Worm (Caenorhabditis elegans) whole organism, L1 larva: ENCODE measurements around the gene ttr-42.

Source experiments
- C16A3.4 ChIP-seq: fragments of 150-350 bp; optimal IDR thresholded peaks from 2 replicates; lab custom pipeline; 2014; ENCODE audit warnings: missing biosample characterization, missing genetic modification characterization
- aha-1 ChIP-seq: fragments of 150-350 bp; optimal IDR thresholded peaks from 2 replicates; lab custom pipeline; 2014; ENCODE audit warnings: missing biosample characterization, missing genetic modification characterization
- alr-1 ChIP-seq: fragments of 200-800 bp; sonication (Bioruptor generic); optimal IDR thresholded peaks from 2 replicates; lab custom pipeline; 2018; ENCODE audit warnings: borderline replicate concordance, mild to moderate bottlenecking, missing genetic modification characterization, missing compliant biosample characterization
- aly-2 ChIP-seq: fragments of 150-350 bp; optimal IDR thresholded peaks from 2 replicates; lab custom pipeline; 2014; ENCODE audit warnings: missing biosample characterization, missing genetic modification characterization
- ama-1 ChIP-seq: fragments of 150-350 bp; optimal IDR thresholded peaks from 2 replicates; lab custom pipeline; 2014
- blmp-1 ChIP-seq: fragments of 150-350 bp; optimal IDR thresholded peaks from 2 replicates; lab custom pipeline; 2014; ENCODE audit warnings: missing biosample characterization, missing genetic modification characterization
- ceh-8 ChIP-seq: fragments of 200-800 bp; sonication (Bioruptor generic); optimal IDR thresholded peaks from 2 replicates; lab custom pipeline; 2018; ENCODE audit warnings: mild to moderate bottlenecking, missing genetic modification characterization, moderate library complexity, missing compliant biosample characterization
- ceh-82 ChIP-seq, 3 experiments: fragments of 150-350 bp in 1 of 3; sonication (generic microtip) in 2 of 3; optimal IDR thresholded peaks; 2 replicates each; lab custom pipeline; 2014 to 2017; ENCODE audit warnings: missing biosample characterization in 3 of 3, missing genetic modification characterization in 3 of 3
- ceh-88 ChIP-seq: fragments of 200-800 bp; sonication (Bioruptor generic); IDR thresholded peaks from 2 replicates; pipeline ENCODE4 v1.3.6; 2022; ENCODE audit warnings: missing genetic modification characterization, missing compliant biosample characterization
- ceh-90 ChIP-seq: sonication (generic microtip); optimal IDR thresholded peaks from 2 replicates; lab custom pipeline; 2016; ENCODE audit warnings: missing genetic modification characterization, missing compliant biosample characterization
- ces-1 ChIP-seq: fragments of 150-350 bp; optimal IDR thresholded peaks from 2 replicates; lab custom pipeline; 2014; ENCODE audit warnings: missing biosample characterization, missing genetic modification reagents, missing genetic modification characterization
- dpl-1 ChIP-seq, 3 experiments: fragments of 150-350 bp in 2 of 3; sonication (generic microtip) in 1 of 3; optimal IDR thresholded peaks; 2 replicates each; lab custom pipeline; 2014 to 2017; ENCODE audit warnings: missing biosample characterization in 3 of 3, missing genetic modification characterization in 3 of 3, missing genetic modification reagents in 3 of 3
- dsc-1 ChIP-seq: sonication (generic microtip); optimal IDR thresholded peaks from 2 replicates; lab custom pipeline; 2016; ENCODE audit warnings: mild to moderate bottlenecking, missing genetic modification characterization, missing compliant biosample characterization
- efl-1 ChIP-seq, 4 experiments: fragments of 150-350 bp; optimal IDR thresholded peaks in 3 of 4; peaks in 1 of 4; 1 replicate in 1 of 4; 2 replicates in 3 of 4; lab custom pipeline; 2014; ENCODE audit warnings: missing biosample characterization in 2 of 4, missing genetic modification characterization in 2 of 4, missing genetic modification reagents in 2 of 4
- egl-13 ChIP-seq: sonication (generic microtip); optimal IDR thresholded peaks from 2 replicates; lab custom pipeline; 2016; ENCODE audit warnings: missing genotype, missing genetic modification reagents, missing genetic modification characterization, missing compliant biosample characterization
- egl-27 ChIP-seq, 2 experiments: fragments of 150-350 bp in 1 of 2; sonication (generic microtip); optimal IDR thresholded peaks; 3 replicates each; lab custom pipeline; 2017 to 2018; ENCODE audit warnings: missing biosample characterization in 2 of 2, missing genetic modification characterization in 2 of 2, missing genetic modification reagents in 2 of 2
- elt-2 ChIP-seq: sonication (generic microtip); optimal IDR thresholded peaks from 2 replicates; lab custom pipeline; 2016; ENCODE audit warnings: missing genetic modification characterization, mild to moderate bottlenecking, inconsistent platforms, missing compliant biosample characterization, missing genetic modification reagents
- fkh-4 ChIP-seq: sonication (generic microtip); optimal IDR thresholded peaks from 2 replicates; lab custom pipeline; 2016; ENCODE audit warnings: missing compliant biosample characterization, missing genetic modification characterization, borderline replicate concordance
- hlh-17 ChIP-seq: fragments of 200-800 bp; sonication (Bioruptor generic); optimal IDR thresholded peaks from 2 replicates; lab custom pipeline; 2018; ENCODE audit warnings: missing genetic modification characterization, mild to moderate bottlenecking, missing compliant biosample characterization, moderate library complexity, borderline replicate concordance
- jun-1 ChIP-seq: fragments of 150-350 bp; optimal IDR thresholded peaks from 2 replicates; lab custom pipeline; 2014; ENCODE audit warnings: missing biosample characterization, missing genetic modification reagents, missing genetic modification characterization
- lin-13 ChIP-seq: fragments of 150-350 bp; optimal IDR thresholded peaks from 2 replicates; lab custom pipeline; 2014; ENCODE audit warnings: missing biosample characterization, missing genetic modification reagents, missing genetic modification characterization
- lin-14 ChIP-seq: fragments of 200-800 bp; sonication (Bioruptor generic); optimal IDR thresholded peaks from 2 replicates; lab custom pipeline; 2018; ENCODE audit warnings: mild to moderate bottlenecking, missing genetic modification characterization, moderate library complexity, missing compliant biosample characterization
- lin-39 ChIP-seq: fragments of 150-350 bp; optimal IDR thresholded peaks from 2 replicates; lab custom pipeline; 2014; ENCODE audit warnings: missing biosample characterization, missing genetic modification reagents, missing genetic modification characterization
- lsy-2 ChIP-seq, 2 experiments: fragments of 150-350 bp; optimal IDR thresholded peaks; 2 replicates each; lab custom pipeline; 2014; ENCODE audit warnings: missing biosample characterization in 2 of 2, missing genetic modification characterization in 2 of 2
- mab-9 ChIP-seq: fragments of 200-800 bp; sonication (Bioruptor generic); IDR thresholded peaks from 2 replicates; pipeline ENCODE4 v1.3.6; 2022; ENCODE audit warnings: missing genetic modification reagents, missing genetic modification characterization, missing compliant biosample characterization
- mef-2 ChIP-seq: fragments of 150-350 bp; optimal IDR thresholded peaks from 2 replicates; lab custom pipeline; 2014; ENCODE audit warnings: missing biosample characterization, missing genetic modification characterization
- mep-1 ChIP-seq: fragments of 150-350 bp; optimal IDR thresholded peaks from 2 replicates; lab custom pipeline; 2014; ENCODE audit warnings: missing biosample characterization, missing genetic modification characterization
- nhr-12 ChIP-seq: sonication (generic microtip); optimal IDR thresholded peaks from 2 replicates; lab custom pipeline; 2017; ENCODE audit warnings: missing biosample characterization, missing genetic modification characterization
- nhr-28 ChIP-seq: fragments of 150-350 bp; optimal IDR thresholded peaks from 2 replicates; lab custom pipeline; 2014; ENCODE audit warnings: missing biosample characterization, missing genetic modification characterization
- pag-3 ChIP-seq: sonication (generic microtip); optimal IDR thresholded peaks from 2 replicates; lab custom pipeline; 2017; ENCODE audit warnings: missing genetic modification characterization, mild to moderate bottlenecking, missing compliant biosample characterization, antibody characterized with exemption, borderline replicate concordance; ENCODE audit not compliant: insufficient read depth
- pax-3 ChIP-seq: fragments of 200-800 bp; sonication (Bioruptor generic); optimal IDR thresholded peaks from 2 replicates; lab custom pipeline; 2018; ENCODE audit warnings: mild to moderate bottlenecking, missing genetic modification characterization, moderate library complexity, missing compliant biosample characterization
- pqm-1 ChIP-seq: sonication (generic microtip); optimal IDR thresholded peaks from 3 replicates; lab custom pipeline; 2017; ENCODE audit warnings: missing biosample characterization, missing genetic modification characterization
- skn-1 ChIP-seq: fragments of 150-350 bp; optimal IDR thresholded peaks from 2 replicates; lab custom pipeline; 2014; ENCODE audit warnings: missing biosample characterization, missing genetic modification characterization
- snu-23 ChIP-seq: sonication (generic microtip); optimal IDR thresholded peaks from 2 replicates; lab custom pipeline; 2016; ENCODE audit warnings: missing genetic modification characterization, missing compliant biosample characterization
- sptf-1 ChIP-seq: fragments of 150-350 bp; optimal IDR thresholded peaks from 2 replicates; lab custom pipeline; 2014; ENCODE audit warnings: missing biosample characterization, missing genetic modification characterization
- tbx-2 ChIP-seq: sonication (generic microtip); optimal IDR thresholded peaks from 2 replicates; lab custom pipeline; 2016; ENCODE audit warnings: missing genetic modification characterization, missing compliant biosample characterization
- unc-130 ChIP-seq: fragments of 150-350 bp; optimal IDR thresholded peaks from 2 replicates; lab custom pipeline; 2017; ENCODE audit warnings: missing biosample characterization, missing genetic modification characterization, inconsistent platforms
- xbp-1 ChIP-seq: sonication (generic microtip); optimal IDR thresholded peaks from 2 replicates; lab custom pipeline; 2016; ENCODE audit warnings: missing genetic modification characterization, missing compliant biosample characterization
- zag-1 ChIP-seq: fragments of 150-350 bp; optimal IDR thresholded peaks from 2 replicates; lab custom pipeline; 2014; ENCODE audit warnings: missing biosample characterization, missing genetic modification characterization
- ztf-11 ChIP-seq, 2 experiments: sonication (generic microtip); optimal IDR thresholded peaks; 2 replicates each; lab custom pipeline; 2016 to 2017; ENCODE audit warnings: missing genetic modification characterization in 2 of 2, missing biosample characterization in 1 of 2, missing compliant biosample characterization in 1 of 2
- ztf-4 ChIP-seq: fragments of 150-350 bp; optimal IDR thresholded peaks from 2 replicates; lab custom pipeline; 2014; ENCODE audit warnings: missing biosample characterization, missing genetic modification characterization

The ttr-42 gene

DNA sequence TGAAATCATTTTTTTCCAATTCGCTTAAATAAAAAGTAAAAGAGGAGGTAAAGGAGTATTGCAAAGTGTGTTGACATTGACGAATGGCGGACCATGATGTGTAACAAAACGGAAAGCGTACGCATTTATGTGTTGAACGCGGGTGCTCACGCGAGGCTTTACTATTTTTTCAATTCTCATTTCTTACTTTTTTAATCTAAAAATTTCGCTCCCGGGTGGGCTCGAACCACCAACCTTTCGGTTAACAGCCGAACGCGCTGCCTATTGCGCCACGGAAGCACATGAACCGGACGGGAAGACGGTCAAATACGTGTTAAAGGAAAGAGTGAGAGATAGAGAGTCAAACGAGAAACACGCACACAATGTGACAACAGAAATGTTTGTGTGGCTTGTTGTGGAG, 28.2 kb upstream of the ttr-42 start (continued):
- TF ChIP-seq egl-13 (peak; percentile 17), nhr-28 (no peak), dpl-1 (GFP tag; optimal IDR thresholded peaks at IDR 0.05; lab: Kevin White, UChicago) (peak in 1 of 3 experiments; percentile 30), aha-1 (tag; lab: Kevin White, UChicago) (no peak), jun-1 (tag; lab: Kevin White, UChicago) (peak; percentile 56), unc-130 (tag; lab: Kevin White, UChicago) (peak; percentile 36), dsc-1 (tag; lab: Kevin White, UChicago) (peak; percentile 74), sptf-1 (tag; lab: Kevin White, UChicago) (no peak), nhr-12 (no peak), mab-9 (GFP tag; lab: Robert Waterston, UW) (no peak), pax-3 (tag; lab: Kevin White, UChicago) (peak; percentile 30), ceh-8 (GFP tag; lab: Kevin White, UChicago) (peak; percentile 41), efl-1 (optimal IDR thresholded peaks at IDR 0.05; lab: Kevin White, UChicago) (peak in 1 of 2 experiments; percentile 17), efl-1 (GFP tag; optimal IDR thresholded peaks at IDR 0.05 in 1 of 2; lab: Kevin White, UChicago) (peak in 1 of 2 experiments; percentile 93), egl-27 (tag; optimal IDR thresholded peaks at IDR 0.05; lab: Kevin White, UChicago) (no peak), ceh-82 (tag; optimal IDR thresholded peaks at IDR 0.05; lab: Kevin White, UChicago) (peak; percentile 30 to 65 (median 36)), mef-2 (tag; lab: Kevin White, UChicago) (peak; percentile 29), pag-3 (tag; lab: Kevin White, UChicago) (peak; percentile 52), ztf-11 (tag; optimal IDR thresholded peaks at IDR 0.05; lab: Kevin White, UChicago) (peak in 1 of 2 experiments; percentile 50), lin-13 (GFP tag; lab: Kevin White, UChicago) (no peak), hlh-17 (GFP tag; lab: Kevin White, UChicago) (no peak), tbx-2 (tag; lab: Kevin White, UChicago) (peak; percentile 57), ceh-90 (tag; lab: Kevin White, UChicago) (no peak), snu-23 (peak; percentile 84), xbp-1 (tag; lab: Kevin White, UChicago) (peak; percentile 29), C16A3.4 (tag; lab: Kevin White, UChicago) (peak; percentile 71), ceh-88 (GFP tag; lab: Robert Waterston, UW) (peak; percentile 27; the same call in 1 of the 2 replicates), ama-1 (lab: Kevin White, UChicago) (no peak), lin-14 (peak; percentile 79), aly-2 (no peak), fkh-4 (no peak), lin-39 (no peak), lsy-2 (tag; optimal IDR thresholded peaks at IDR 0.05; lab: Kevin White, UChicago) (peak; percentile 45 to 70), ztf-4 (tag; lab: Kevin White, UChicago) (no peak), zag-1 (tag; lab: Kevin White, UChicago) (no peak), alr-1 (no peak), pqm-1 (no peak), mep-1 (tag; lab: Kevin White, UChicago) (peak; percentile 86), ces-1 (GFP tag; lab: Kevin White, UChicago) (no peak), blmp-1 (tag; lab: Kevin White, UChicago) (no peak)
- TF ChIP-seq, all 84 proteins: peak for 42

ce11 chrX:2550665-2551064, 26.9 kb upstream of the ttr-42 start:
- TF ChIP-seq mep-1 (tag; lab: Kevin White, UChicago), result peak; percentile 2
- TF ChIP-seq efl-1 (optimal IDR thresholded peaks at IDR 0.05; lab: Kevin White, UChicago), result no peak
- TF ChIP-seq efl-1 (GFP tag; optimal IDR thresholded peaks at IDR 0.05 in 1 of 2; lab: Kevin White, UChicago), result no peak
- peak; percentile 17 for TF ChIP-seq dsc-1 (tag; lab: Kevin White, UChicago)
- TF ChIP-seq ceh-88 (GFP tag; lab: Robert Waterston, UW), result no peak
- no peak for TF ChIP-seq elt-2 (tag; lab: Kevin White, UChicago)
- TF ChIP-seq skn-1 (tag; lab: Kevin White, UChicago), result peak; percentile 12
- TF ChIP-seq lin-14, result peak; percentile 66
